Fruit fly (Drosophila melanogaster): ENCODE measurements around the gene pn.

The pn gene

dm6 chrX:2149478-2149877, 31.5 kb upstream of the pn start, which contains the start of gene bcn92 (continued):
- TF ChIP-seq CoRest (tag; optimal IDR thresholded peaks at IDR 0.05) (peak; percentile 22), tx (GFP tag; optimal IDR thresholded peaks at IDR 0.05) (no peak), Hey (tag; optimal IDR thresholded peaks at IDR 0.05) (no peak), Dref (GFP tag; IDR thresholded peaks at IDR 0.05) (peak; percentile 32; the same call in 1 of the 2 replicates), CG1603 (tag; optimal IDR thresholded peaks at IDR 0.05) (peak; percentile 65), Eip74EF (GFP tag; optimal IDR thresholded peaks at IDR 0.05) (no peak), CG18764 (GFP tag; optimal IDR thresholded peaks at IDR 0.05) (no peak), lbe (GFP tag; optimal IDR thresholded peaks at IDR 0.05) (peak; percentile 23), D19B (GFP tag; optimal IDR thresholded peaks at IDR 0.05) (no peak), pan (optimal IDR thresholded peaks at IDR 0.05) (no peak), pan (GFP tag; optimal IDR thresholded peaks at IDR 0.05 in 1 of 2, IDR thresholded peaks at IDR 0.05 in 1 of 2) (no peak), pzg (GFP tag; optimal IDR thresholded peaks at IDR 0.05) (peak; percentile 69), CG14050 (GFP tag; IDR thresholded peaks at IDR 0.05) (no peak), CG10366 (GFP tag; IDR thresholded peaks at IDR 0.05) (0 out of 2 replicates have a peak, but pooled peaks have one; percentile 21), sima (GFP tag; optimal IDR thresholded peaks at IDR 0.05) (no peak), CG8478 (optimal IDR thresholded peaks at IDR 0.05) (no peak), Sry-β (GFP tag; optimal IDR thresholded peaks at IDR 0.05) (peak; percentile 49), Oaz (GFP tag; IDR thresholded peaks at IDR 0.05) (no peak), Six4 (GFP tag; optimal IDR thresholded peaks at IDR 0.05) (peak; percentile 21), CG7357 (GFP tag; IDR thresholded peaks at IDR 0.05) (no peak), Doc3 (GFP tag; IDR thresholded peaks at IDR 0.05; ENCODE audit: partially characterized antibody) (peak; percentile 94), Gsc (GFP tag; IDR thresholded peaks at IDR 0.05) (no peak), CG17359 (tag; optimal IDR thresholded peaks at IDR 0.05) (peak; percentile 3), Sry-δ (GFP tag; optimal IDR thresholded peaks at IDR 0.05) (peak; percentile 90), Hr51 (GFP tag; optimal IDR thresholded peaks at IDR 0.05) (peak in 1 of 2 experiments; percentile 17), Oli (tag; optimal IDR thresholded peaks at IDR 0.05) (no peak), CHES-1-like (GFP tag; optimal IDR thresholded peaks at IDR 0.05) (peak; percentile 29), gcm2 (GFP tag; optimal IDR thresholded peaks at IDR 0.05) (no peak), Ada2b (GFP tag; IDR thresholded peaks at IDR 0.05) (peak; percentile 40; the same call in 1 of the 2 replicates), br (optimal IDR thresholded peaks at IDR 0.05) (no peak), Fer1 (GFP tag; optimal IDR thresholded peaks at IDR 0.05) (peak; percentile 37), CG15269 (tag; optimal IDR thresholded peaks at IDR 0.05) (peak; percentile 43), Bteb2 (GFP tag; optimal IDR thresholded peaks at IDR 0.05) (peak; percentile 26), Dad (GFP tag; optimal IDR thresholded peaks at IDR 0.05) (no peak), hth (optimal IDR thresholded peaks at IDR 0.05) (no peak), Abd-B (GFP tag; optimal IDR thresholded peaks at IDR 0.05) (peak; percentile 7), Antp (GFP tag; optimal IDR thresholded peaks at IDR 0.05) (peak; percentile 41), gfzf (GFP tag; optimal IDR thresholded peaks at IDR 0.05) (peak; percentile 69), exex (tag; optimal IDR thresholded peaks at IDR 0.05) (no peak), Ravus (GFP tag; IDR thresholded peaks at IDR 0.05) (no peak), Sox100B (GFP tag; optimal IDR thresholded peaks at IDR 0.05) (no peak), lola (GFP tag; optimal IDR thresholded peaks at IDR 0.05) (peak in 1 of 3 experiments; percentile 21), Hmx (GFP tag; optimal IDR thresholded peaks at IDR 0.05) (no peak), D (optimal IDR thresholded peaks at IDR 0.05) (no peak), D (GFP tag; optimal IDR thresholded peaks at IDR 0.05) (no peak), Meics (GFP tag; optimal IDR thresholded peaks at IDR 0.05) (peak; percentile 37), pnt (GFP tag; optimal IDR thresholded peaks at IDR 0.05) (peak; percentile 14), Gug (GFP tag; IDR thresholded peaks at IDR 0.05) (peak; percentile 56; the same call in 2 of the 4 replicates), CG17612 (GFP tag; IDR thresholded peaks at IDR 0.05) (no peak), CG33213 (GFP tag; optimal IDR thresholded peaks at IDR 0.05) (peak; percentile 11), cwo (GFP tag; optimal IDR thresholded peaks at IDR 0.05) (peak; percentile 51), CG12769 (tag; optimal IDR thresholded peaks at IDR 0.05) (peak; percentile 46)
